Worm (Caenorhabditis elegans): Measurements from ENCODE around the gene grl-12.

- TF ChIP-seq ztf-11 (tag; optimal IDR thresholded peaks at IDR 0.05) (no peak), ZK546.5 (tag; optimal IDR thresholded peaks at IDR 0.05) (no peak), elt-1 (tag; optimal IDR thresholded peaks at IDR 0.05) (peak; percentile 75), lin-39 (tag; optimal IDR thresholded peaks at IDR 0.05) (no peak), nhr-237 (tag; optimal IDR thresholded peaks at IDR 0.05) (no peak), nhr-11 (tag; optimal IDR thresholded peaks at IDR 0.05) (no peak), lsy-2 (tag; optimal IDR thresholded peaks at IDR 0.05) (no peak), mab-5 (tag; optimal IDR thresholded peaks at IDR 0.05) (no peak), nhr-6 (tag; optimal IDR thresholded peaks at IDR 0.05) (no peak)
Measured at ce11 chrV:8660475-8660874, 23.7 kb upstream of the grl-12 start.

All from whole organism, L2 larva.